Worm (Caenorhabditis elegans): Measurements from ENCODE around the gene plk-3.

- TF ChIP-seq ztf-11 (tag; optimal IDR thresholded peaks at IDR 0.05) (no peak), ces-1 (GFP tag; optimal IDR thresholded peaks at IDR 0.05) (no peak), blmp-1 (tag; optimal IDR thresholded peaks at IDR 0.05) (no peak), pha-4 (tag; optimal IDR thresholded peaks at IDR 0.05) (no peak), nhr-76 (tag; optimal IDR thresholded peaks at IDR 0.05) (no peak), sem-2 (GFP tag; optimal IDR thresholded peaks at IDR 0.05) (no peak), flh-1 (GFP tag; optimal IDR thresholded peaks at IDR 0.05) (no peak), unc-62 (GFP tag; optimal IDR thresholded peaks at IDR 0.05) (no peak), nhr-237 (tag; optimal IDR thresholded peaks at IDR 0.05) (no peak), M03D4.4 (tag; optimal IDR thresholded peaks at IDR 0.05) (no peak), zip-8 (tag; optimal IDR thresholded peaks at IDR 0.05) (no peak)
These were observed 52.1 kb downstream of the plk-3 start, which contains the start of gene srtx-1 for ce11 chrIV:7420913-7421312.
